Fruit fly (Drosophila melanogaster) whole organism, embryonic: Measurements from ENCODE around the gene Ldh.
A peak's percentile ranks its signal among the peaks of the same experiment; 100 is the strongest.

ENCODE experiments used
- Atf-2 ChIP-seq: fragments of 200-800 bp; sonication (Bioruptor generic); optimal IDR thresholded peaks from 2 replicates; lab custom pipeline; 2016; ENCODE audit warnings: missing biosample characterization, missing genetic modification characterization
- CG10274 ChIP-seq: fragments of 200-800 bp; sonication (Bioruptor generic); optimal IDR thresholded peaks from 3 replicates; lab custom pipeline; 2017; ENCODE audit warnings: missing biosample characterization, mild to moderate bottlenecking, missing genetic modification characterization
- CG11695 ChIP-seq: fragments of 200-800 bp; sonication (Bioruptor generic); IDR thresholded peaks from 3 replicates; pipeline ENCODE4 v1.3.6; 2022; ENCODE audit warnings: missing biosample characterization, missing genetic modification characterization
- CG11723 ChIP-seq: fragments of 200-800 bp; sonication (Bioruptor generic); optimal IDR thresholded peaks from 2 replicates; lab custom pipeline; 2017; ENCODE audit warnings: missing biosample characterization, mild to moderate bottlenecking, missing genetic modification characterization
- CG12219 ChIP-seq: fragments of 200-800 bp; sonication (Bioruptor generic); optimal IDR thresholded peaks from 3 replicates; lab custom pipeline; 2018; ENCODE audit warnings: missing biosample characterization, mild to moderate bottlenecking, missing genetic modification characterization
- CG12391 ChIP-seq: fragments of 200-800 bp; sonication (Bioruptor generic); optimal IDR thresholded peaks from 3 replicates; lab custom pipeline; 2018; ENCODE audit warnings: missing biosample characterization, mild to moderate bottlenecking, missing genetic modification characterization, moderate library complexity
- CG13287 ChIP-seq: fragments of 200-800 bp; sonication (Bioruptor generic); IDR thresholded peaks from 2 replicates; pipeline ENCODE4 v1.3.6; 2022; ENCODE audit warnings: missing biosample characterization, missing genetic modification characterization; ENCODE audit not compliant: partially characterized antibody
- CG14050 ChIP-seq: fragments of 200-800 bp; sonication (Bioruptor generic); IDR thresholded peaks from 3 replicates; pipeline ENCODE4 v1.3.6; 2022; ENCODE audit warnings: missing biosample characterization, missing genetic modification characterization
- CG15601 ChIP-seq: fragments of 200-800 bp; sonication (Bioruptor generic); optimal IDR thresholded peaks from 3 replicates; lab custom pipeline; 2019; ENCODE audit warnings: missing biosample characterization, mild to moderate bottlenecking, missing genetic modification characterization, moderate library complexity
- CG1603 ChIP-seq: fragments of 200-800 bp; sonication (Bioruptor generic); optimal IDR thresholded peaks from 2 replicates; lab custom pipeline; 2019; ENCODE audit warnings: missing biosample characterization, mild to moderate bottlenecking, missing genetic modification characterization, moderate library complexity
- CG17361 ChIP-seq: fragments of 200-800 bp; sonication (Bioruptor generic); IDR thresholded peaks from 3 replicates; pipeline ENCODE4 v1.3.6; 2022; ENCODE audit warnings: missing biosample characterization, missing genetic modification characterization
- CG1792 ChIP-seq: fragments of 200-800 bp; sonication (Bioruptor generic); optimal IDR thresholded peaks from 2 replicates; lab custom pipeline; 2016; ENCODE audit warnings: missing biosample characterization, missing genetic modification characterization
- CG31388 ChIP-seq: fragments of 200-800 bp; sonication (Bioruptor generic); optimal IDR thresholded peaks from 2 replicates; lab custom pipeline; 2016; ENCODE audit warnings: missing biosample characterization, missing genetic modification characterization
- CG3163 ChIP-seq: fragments of 200-800 bp; sonication (Bioruptor generic); optimal IDR thresholded peaks from 3 replicates; lab custom pipeline; 2016; ENCODE audit warnings: missing biosample characterization, missing genetic modification characterization
- CG43689 ChIP-seq: fragments of 200-800 bp; sonication (Bioruptor generic); IDR thresholded peaks from 2 replicates; pipeline ENCODE4 v1.3.6; 2022; ENCODE audit warnings: missing biosample characterization, missing genetic modification characterization
- CG4424 ChIP-seq: fragments of 200-800 bp; sonication (Bioruptor generic); optimal IDR thresholded peaks from 3 replicates; lab custom pipeline; 2016; ENCODE audit warnings: missing biosample characterization, missing genetic modification characterization
- CG5180 ChIP-seq: fragments of 200-800 bp; sonication (Bioruptor generic); optimal IDR thresholded peaks from 3 replicates; lab custom pipeline; 2017; ENCODE audit warnings: missing biosample characterization, missing genetic modification characterization, mild to moderate bottlenecking, moderate library complexity, missing genetic modification reagents
- CG7963 ChIP-seq: fragments of 200-800 bp; sonication (Bioruptor generic); IDR thresholded peaks from 3 replicates; pipeline ENCODE4 v1.3.6; 2022; ENCODE audit warnings: missing biosample characterization, missing genetic modification characterization; ENCODE audit not compliant: partially characterized antibody
- CG9437 ChIP-seq: fragments of 200-800 bp; sonication (Bioruptor generic); optimal IDR thresholded peaks from 2 replicates; lab custom pipeline; 2018; ENCODE audit warnings: missing biosample characterization, mild to moderate bottlenecking, missing genetic modification characterization
- CG9609 ChIP-seq: fragments of 200-800 bp; sonication (Bioruptor generic); optimal IDR thresholded peaks from 3 replicates; lab custom pipeline; 2016; ENCODE audit warnings: missing biosample characterization, missing genetic modification characterization
- CrebB ChIP-seq: fragments of 200-800 bp; sonication (Bioruptor generic); optimal IDR thresholded peaks from 3 replicates; lab custom pipeline; 2018; ENCODE audit warnings: missing biosample characterization, mild to moderate bottlenecking, missing genetic modification characterization
- Dfd ChIP-seq, 2 experiments: fragments of >200 bp; optimal IDR thresholded peaks; 2 replicates each; lab custom pipeline; 2017; ENCODE audit warnings: missing biosample characterization in 2 of 2, missing genetic modification characterization in 2 of 2
- Dp ChIP-seq: fragments of 200-800 bp; sonication (Bioruptor generic); optimal IDR thresholded peaks from 2 replicates; lab custom pipeline; 2018; ENCODE audit warnings: missing biosample characterization, mild to moderate bottlenecking, missing genetic modification characterization, moderate library complexity
- ERR ChIP-seq: fragments of 200-800 bp; sonication (Bioruptor generic); optimal IDR thresholded peaks from 2 replicates; lab custom pipeline; 2016; ENCODE audit warnings: missing biosample characterization, missing genetic modification characterization
- Max ChIP-seq: fragments of 200-800 bp; sonication (Bioruptor generic); optimal IDR thresholded peaks from 2 replicates; lab custom pipeline; 2016; ENCODE audit warnings: missing biosample characterization, mild to moderate bottlenecking, missing genetic modification characterization
- Scr ChIP-seq: fragments of 200-800 bp; sonication (Bioruptor generic); IDR thresholded peaks from 2 replicates; pipeline ENCODE4 v1.3.6; 2022; ENCODE audit warnings: missing biosample characterization, missing genetic modification characterization; ENCODE audit not compliant: partially characterized antibody
- Side ChIP-seq: fragments of 200-800 bp; sonication (Bioruptor generic); optimal IDR thresholded peaks from 2 replicates; lab custom pipeline; 2016; ENCODE audit warnings: missing biosample characterization, missing genetic modification characterization
- Sox100B ChIP-seq: fragments of 200-800 bp; sonication (Bioruptor generic); optimal IDR thresholded peaks from 3 replicates; lab custom pipeline; 2018; ENCODE audit warnings: missing biosample characterization, mild to moderate bottlenecking, missing genetic modification characterization
- YL-1 ChIP-seq: fragments of 200-800 bp; sonication (Bioruptor generic); optimal IDR thresholded peaks from 3 replicates; lab custom pipeline; 2017; ENCODE audit warnings: missing biosample characterization, mild to moderate bottlenecking, missing genetic modification characterization
- ase ChIP-seq: fragments of 200-800 bp; sonication (Bioruptor generic); IDR thresholded peaks from 3 replicates; pipeline ENCODE4 v1.3.6; 2022; ENCODE audit warnings: missing biosample characterization, missing genetic modification characterization
- cato ChIP-seq: fragments of 200-800 bp; sonication (Bioruptor generic); optimal IDR thresholded peaks from 2 replicates; lab custom pipeline; 2016; ENCODE audit warnings: missing biosample characterization, missing genetic modification characterization, borderline replicate concordance
- cwo ChIP-seq: fragments of 200-800 bp; sonication (Bioruptor generic); optimal IDR thresholded peaks from 3 replicates; lab custom pipeline; 2017; ENCODE audit warnings: missing biosample characterization, missing genetic modification characterization, mild to moderate bottlenecking, moderate library complexity, missing genetic modification reagents
- disco-r ChIP-seq: fragments of 200-800 bp; sonication (Bioruptor generic); optimal IDR thresholded peaks from 2 replicates; lab custom pipeline; 2016; ENCODE audit warnings: missing biosample characterization, missing genetic modification characterization
- dm ChIP-seq: fragments of 200-800 bp; sonication (Bioruptor generic); optimal IDR thresholded peaks from 3 replicates; lab custom pipeline; 2016; ENCODE audit warnings: missing biosample characterization, missing genetic modification characterization
- emc ChIP-seq: fragments of 200-800 bp; sonication (Bioruptor generic); optimal IDR thresholded peaks from 2 replicates; lab custom pipeline; 2016; ENCODE audit warnings: missing biosample characterization, missing genetic modification characterization
- fd102C ChIP-seq: fragments of 200-800 bp; sonication (Bioruptor generic); optimal IDR thresholded peaks from 2 replicates; lab custom pipeline; 2018; ENCODE audit warnings: missing biosample characterization, mild to moderate bottlenecking, missing genetic modification characterization, moderate library complexity
- gsb-n ChIP-seq: fragments of 200-800 bp; sonication (Bioruptor generic); optimal IDR thresholded peaks from 3 replicates; lab custom pipeline; 2018; ENCODE audit warnings: missing biosample characterization, mild to moderate bottlenecking, missing genetic modification characterization
- ham ChIP-seq: fragments of 200-800 bp; sonication (Bioruptor generic); IDR thresholded peaks from 2 replicates; pipeline ENCODE4 v1.3.6; 2022; ENCODE audit warnings: missing biosample characterization, missing genetic modification characterization
- her ChIP-seq: fragments of 200-800 bp; sonication (Bioruptor generic); optimal IDR thresholded peaks from 2 replicates; lab custom pipeline; 2016; ENCODE audit warnings: missing biosample characterization, missing genetic modification characterization
- maf-S ChIP-seq: fragments of 200-800 bp; sonication (Bioruptor generic); optimal IDR thresholded peaks from 2 replicates; lab custom pipeline; 2016; ENCODE audit warnings: missing biosample characterization, missing genetic modification characterization
- nerfin-1 ChIP-seq: fragments of 200-800 bp; sonication (Bioruptor generic); optimal IDR thresholded peaks from 3 replicates; lab custom pipeline; 2019; ENCODE audit warnings: missing biosample characterization, mild to moderate bottlenecking, missing genetic modification characterization, moderate library complexity
- pros ChIP-seq: fragments of 200-800 bp; sonication (Bioruptor generic); optimal IDR thresholded peaks from 3 replicates; lab custom pipeline; 2019; ENCODE audit warnings: missing biosample characterization, mild to moderate bottlenecking, missing genetic modification characterization, moderate library complexity
- repo ChIP-seq: fragments of 200-800 bp; sonication (Bioruptor generic); optimal IDR thresholded peaks from 2 replicates; lab custom pipeline; 2016; ENCODE audit warnings: missing biosample characterization, missing genetic modification characterization
- sens ChIP-seq: fragments of 200-800 bp; sonication (Bioruptor generic); peaks from one replicate; lab custom pipeline; 2016; ENCODE audit warnings: missing biosample characterization, missing genetic modification characterization
- sisA ChIP-seq: fragments of 200-800 bp; sonication (Bioruptor generic); IDR thresholded peaks from 2 replicates; pipeline ENCODE4 v1.3.6; 2022; ENCODE audit warnings: missing biosample characterization, missing genetic modification characterization
- slp2 ChIP-seq: fragments of 200-800 bp; sonication (Bioruptor generic); optimal IDR thresholded peaks from 2 replicates; lab custom pipeline; 2016; ENCODE audit warnings: missing biosample characterization, missing genetic modification characterization
- vfl ChIP-seq: fragments of 200-800 bp; sonication (Bioruptor generic); optimal IDR thresholded peaks from 2 replicates; lab custom pipeline; 2016; ENCODE audit warnings: missing biosample characterization, missing genetic modification characterization
- zfh2 ChIP-seq: fragments of 200-800 bp; sonication (Bioruptor generic); optimal IDR thresholded peaks from 2 replicates; lab custom pipeline; 2016; ENCODE audit warnings: missing biosample characterization, missing genetic modification characterization

The Ldh gene

dm6 chr3L:6263896-6264841, 1.7 kb upstream of the Ldh start (continued):
- TF ChIP-seq CG15601 (tag; lab: Kevin White, UChicago) (peak; percentile 9), CG7963 (GFP tag; lab: Robert Waterston, UW) (peak; percentile 50; the same call in 1 of the 3 replicates), CrebB (tag; lab: Kevin White, UChicago) (no peak), CG12391 (peak; percentile 39), nerfin-1 (tag; lab: Kevin White, UChicago) (no peak), zfh2 (peak; percentile 20), fd102C (GFP tag; lab: Kevin White, UChicago) (no peak), CG1603 (peak; percentile 51), CG9609 (GFP tag; lab: Kevin White, UChicago) (peak; percentile 42), YL-1 (GFP tag; lab: Kevin White, UChicago) (no peak), emc (GFP tag; lab: Kevin White, UChicago) (no peak), CG12219 (GFP tag; lab: Kevin White, UChicago) (no peak), CG11723 (GFP tag; lab: Kevin White, UChicago) (no peak), ase (GFP tag; lab: Robert Waterston, UW) (peak; percentile 58; the same call in 2 of the 3 replicates), vfl (GFP tag; lab: Kevin White, UChicago) (no peak), CG13287 (GFP tag; lab: Robert Waterston, UW) (peak; percentile 49; the same call in 1 of the 2 replicates), repo (GFP tag; lab: Kevin White, UChicago) (no peak), Dfd (GFP tag; optimal IDR thresholded peaks at IDR 0.05; lab: Kevin White, UChicago) (no peak), ERR (GFP tag; lab: Kevin White, UChicago) (no peak), pros (GFP tag; lab: Kevin White, UChicago) (no peak), her (GFP tag; lab: Kevin White, UChicago) (no peak), CG10274 (GFP tag; lab: Kevin White, UChicago) (no peak), CG5180 (no peak), ham (GFP tag; lab: Robert Waterston, UW) (no peak), disco-r (GFP tag; lab: Kevin White, UChicago) (peak; percentile 43), CG4424 (GFP tag; lab: Kevin White, UChicago) (peak; percentile 21), CG43689 (no peak), CG11695 (GFP tag; lab: Robert Waterston, UW) (no peak), Scr (no peak), slp2 (GFP tag; lab: Kevin White, UChicago) (no peak), Max (no peak), Atf-2 (GFP tag; lab: Kevin White, UChicago) (peak; percentile 12), dm (GFP tag; lab: Kevin White, UChicago) (no peak), cato (no peak), CG14050 (GFP tag; lab: Robert Waterston, UW) (no peak), CG17361 (GFP tag; lab: Robert Waterston, UW) (peak; percentile 55; the same call in 2 of the 3 replicates), gsb-n (tag; lab: Kevin White, UChicago) (peak; percentile 3), maf-S (peak; percentile 13), cwo (GFP tag; lab: Kevin White, UChicago) (no peak), CG1792 (GFP tag; lab: Kevin White, UChicago) (no peak), Side (peak; percentile 8), sens (peak; percentile 94), Sox100B (GFP tag; lab: Kevin White, UChicago) (no peak), sisA (GFP tag; lab: Robert Waterston, UW) (peak; percentile 14; the same call in 1 of the 2 replicates), Dp (GFP tag; lab: Kevin White, UChicago) (peak; percentile 15), CG31388 (GFP tag; lab: Kevin White, UChicago) (no peak), CG3163 (GFP tag; lab: Kevin White, UChicago) (peak; percentile 25), CG9437 (no peak)
